Worm (Caenorhabditis elegans) whole organism, early embryonic: ENCODE measurements around the gene lgc-42.

ENCODE experiments used
- ama-1 ChIP-seq: fragments of 150-350 bp; optimal IDR thresholded peaks from 2 replicates; lab custom pipeline; 2014
- sea-1 ChIP-seq: fragments of 200-800 bp; sonication (Bioruptor generic); conservative IDR thresholded peaks from 2 replicates; pipeline ENCODE4 v1.3.6; 2022; ENCODE audit warnings: missing genetic modification characterization, missing compliant biosample characterization

DNA sequence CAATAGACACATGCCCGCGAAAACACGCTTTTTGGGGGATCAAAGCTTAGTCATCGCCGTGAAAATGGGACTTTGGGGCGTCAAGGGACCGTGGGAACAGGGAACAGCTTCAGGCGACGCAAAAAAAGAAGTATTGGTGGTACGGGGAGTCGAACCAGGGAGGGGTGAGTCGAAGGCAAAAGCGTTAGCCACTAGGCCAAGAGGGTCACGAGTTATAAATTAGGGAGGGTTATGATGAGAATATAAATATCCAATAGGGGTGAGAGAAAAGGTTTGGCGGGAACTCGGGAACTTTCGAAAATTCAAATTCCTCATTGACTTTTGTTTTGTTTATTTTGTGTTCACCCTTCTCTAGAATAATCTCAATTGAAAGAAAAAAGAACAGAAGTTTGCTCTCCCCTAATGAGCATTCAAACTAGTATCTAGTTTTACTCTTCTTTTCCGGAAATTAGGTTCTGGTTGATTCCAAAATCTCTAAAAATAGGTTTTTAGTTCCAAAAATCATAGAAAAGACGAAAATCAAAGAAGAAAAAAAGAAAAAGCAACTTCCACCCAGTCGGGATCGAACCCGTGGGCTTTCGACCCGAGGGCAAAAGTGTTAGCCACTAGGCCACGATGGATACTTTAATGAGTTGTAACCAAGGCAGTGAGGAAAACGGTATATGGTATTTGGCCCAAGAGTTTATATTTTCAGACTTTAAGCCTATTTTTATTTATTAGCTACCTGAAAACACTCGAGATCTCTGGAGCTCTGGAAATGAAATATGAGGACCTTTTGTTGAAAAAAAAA lies 33.3 kb downstream of the lgc-42 start:
- TF ChIP-seq ama-1 (lab: Kevin White, UChicago) = no peak
- no peak for TF ChIP-seq sea-1 (GFP tag; lab: Robert Waterston, UW)
